Fruit fly (Drosophila melanogaster): ENCODE data around the gene REPTOR.
A peak's percentile ranks its signal among the peaks of the same experiment; 100 is the strongest.

REPTOR gene

DNA sequence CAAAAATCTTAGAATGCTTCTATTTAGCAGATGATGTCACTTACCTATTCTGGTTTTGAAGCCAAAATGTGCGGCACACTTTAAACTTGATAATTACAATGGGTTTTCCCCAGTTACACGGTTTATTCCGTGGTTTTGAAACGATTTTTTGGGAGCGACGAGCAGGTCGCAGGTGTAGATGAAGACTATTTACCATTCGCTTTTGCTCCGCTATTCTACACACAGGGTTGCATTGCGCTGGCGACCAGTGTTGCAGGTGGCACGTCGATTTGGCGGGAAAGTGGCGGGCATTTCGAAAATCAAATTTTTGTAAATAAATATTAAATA, at the start of gene REPTOR (continued):
- TF ChIP-seq Stat92E (GFP tag; optimal IDR thresholded peaks at IDR 0.05) (peak in 1 of 3 experiments; percentile 55), CG10209 (GFP tag; optimal IDR thresholded peaks at IDR 0.05) (peak; percentile 35), al (GFP tag; IDR thresholded peaks at IDR 0.05) (no peak), Ada2b (GFP tag; IDR thresholded peaks at IDR 0.05) (no peak), CG31441 (GFP tag; IDR thresholded peaks at IDR 0.05) (no peak), CG8388 (GFP tag; optimal IDR thresholded peaks at IDR 0.05) (no peak), Dbx (GFP tag; IDR thresholded peaks at IDR 0.05) (no peak), dm (GFP tag; optimal IDR thresholded peaks at IDR 0.05) (no peak), fd3F (GFP tag; optimal IDR thresholded peaks at IDR 0.05) (no peak), dysf (GFP tag; IDR thresholded peaks at IDR 0.05) (no peak), ash1 (GFP tag; optimal IDR thresholded peaks at IDR 0.05) (no peak), CG8478 (optimal IDR thresholded peaks at IDR 0.05) (no peak), Atf3 (GFP tag; optimal IDR thresholded peaks at IDR 0.05) (no peak), lola (GFP tag; optimal IDR thresholded peaks at IDR 0.05) (no peak), Sox102F (GFP tag; optimal IDR thresholded peaks at IDR 0.05) (no peak), CG10979 (tag; optimal IDR thresholded peaks at IDR 0.05) (peak; percentile 23), CG7357 (GFP tag; IDR thresholded peaks at IDR 0.05) (no peak), pan (optimal IDR thresholded peaks at IDR 0.05) (no peak), pan (GFP tag; optimal IDR thresholded peaks at IDR 0.05 in 1 of 2, IDR thresholded peaks at IDR 0.05 in 1 of 2) (no peak), ab (GFP tag; optimal IDR thresholded peaks at IDR 0.05) (no peak), CG7839 (tag; optimal IDR thresholded peaks at IDR 0.05) (peak; percentile 32), YL-1 (GFP tag; optimal IDR thresholded peaks at IDR 0.05) (peak; percentile 66), zfh1 (GFP tag; IDR thresholded peaks at IDR 0.05) (no peak), CG12942 (GFP tag; optimal IDR thresholded peaks at IDR 0.05) (no peak), corto (GFP tag; optimal IDR thresholded peaks at IDR 0.05) (no peak), Rx (GFP tag; IDR thresholded peaks at IDR 0.05) (no peak), amos (GFP tag; IDR thresholded peaks at IDR 0.05; ENCODE audit: partially characterized antibody) (no peak), CG16813 (GFP tag; IDR thresholded peaks at IDR 0.05; ENCODE audit: partially characterized antibody) (no peak), D19B (GFP tag; optimal IDR thresholded peaks at IDR 0.05) (no peak), Dip3 (GFP tag; optimal IDR thresholded peaks at IDR 0.05) (no peak), tup (GFP tag; optimal IDR thresholded peaks at IDR 0.05) (no peak), gcm (GFP tag; optimal IDR thresholded peaks at IDR 0.05) (peak; percentile 15), Spps (tag; optimal IDR thresholded peaks at IDR 0.05) (no peak), Awh (GFP tag; IDR thresholded peaks at IDR 0.05) (no peak), fd64A (GFP tag; optimal IDR thresholded peaks at IDR 0.05) (no peak), caup (GFP tag; optimal IDR thresholded peaks at IDR 0.05; ENCODE audit: severe bottlenecking) (peak; percentile 70), CG1233 (GFP tag; optimal IDR thresholded peaks at IDR 0.05) (peak; percentile 26), disco-r (GFP tag; optimal IDR thresholded peaks at IDR 0.05) (no peak), Nf-YB (GFP tag; optimal IDR thresholded peaks at IDR 0.05) (no peak), Xbp1 (GFP tag; optimal IDR thresholded peaks at IDR 0.05) (no peak), CG6689 (GFP tag; IDR thresholded peaks at IDR 0.05) (no peak), pnt (GFP tag; optimal IDR thresholded peaks at IDR 0.05) (no peak), CG13296 (GFP tag; optimal IDR thresholded peaks at IDR 0.05) (peak; percentile 63), NC2α (GFP tag; optimal IDR thresholded peaks at IDR 0.05) (no peak), cg (GFP tag; optimal IDR thresholded peaks at IDR 0.05) (no peak), CG8290 (GFP tag; optimal IDR thresholded peaks at IDR 0.05) (no peak), CG8290 (tag; optimal IDR thresholded peaks at IDR 0.05) (peak in 1 of 2 experiments; percentile 45), nom (GFP tag; optimal IDR thresholded peaks at IDR 0.05) (no peak), CG3847 (GFP tag; IDR thresholded peaks at IDR 0.05) (no peak), ato (GFP tag; IDR thresholded peaks at IDR 0.05; ENCODE audit: partially characterized antibody) (no peak), sc (optimal IDR thresholded peaks at IDR 0.05) (no peak), sc (GFP tag; optimal IDR thresholded peaks at IDR 0.05) (no peak)
